Worm (Caenorhabditis elegans): ENCODE data around the gene chil-27.

ce11 chrII:9454304-9454703, 23.4 kb upstream of the chil-27 start, which contains the start of gene chil-19:
- TF ChIP-seq ama-1 (optimal IDR thresholded peaks at IDR 0.05), result no peak
- TF ChIP-seq ceh-82 (tag; optimal IDR thresholded peaks at IDR 0.05), result no peak
- TF ChIP-seq aly-2 (tag; optimal IDR thresholded peaks at IDR 0.05), result no peak
- TF ChIP-seq lin-39 (tag; optimal IDR thresholded peaks at IDR 0.05), result no peak
- no peak for TF ChIP-seq F13H6.1 (tag; optimal IDR thresholded peaks at IDR 0.05)
- no peak for TF ChIP-seq ztf-11 (tag; optimal IDR thresholded peaks at IDR 0.05)
- TF ChIP-seq fos-1 (tag; optimal IDR thresholded peaks at IDR 0.05), result no peak
- TF ChIP-seq ZK546.5 (tag; optimal IDR thresholded peaks at IDR 0.05), result no peak
- TF ChIP-seq mdl-1 (tag; optimal IDR thresholded peaks at IDR 0.05), result no peak

Measured in whole organism, L2 larva.